Worm (Caenorhabditis elegans) whole organism, late embryonic: ENCODE results near the gene wsp-1.

Source experiments
- ama-1 ChIP-seq: fragments of 150-350 bp; optimal IDR thresholded peaks from 2 replicates; lab custom pipeline; 2014
- ceh-31 ChIP-seq: sonication (generic microtip); optimal IDR thresholded peaks from 2 replicates; lab custom pipeline; 2016; ENCODE audit warnings: missing genetic modification characterization, missing compliant biosample characterization
- lin-11 ChIP-seq: fragments of 200-800 bp; sonication (Bioruptor generic); optimal IDR thresholded peaks from 2 replicates; lab custom pipeline; 2018; ENCODE audit warnings: mild to moderate bottlenecking, missing genetic modification characterization, missing compliant biosample characterization
- pqm-1 ChIP-seq: sonication (generic microtip); optimal IDR thresholded peaks from 2 replicates; lab custom pipeline; 2016; ENCODE audit warnings: missing genetic modification characterization, missing compliant biosample characterization
- rnt-1 ChIP-seq: sonication (generic microtip); optimal IDR thresholded peaks from 2 replicates; lab custom pipeline; 2016; ENCODE audit warnings: missing genetic modification characterization, missing compliant biosample characterization
- tbx-7 ChIP-seq: sonication (generic microtip); optimal IDR thresholded peaks from 2 replicates; lab custom pipeline; 2016; ENCODE audit warnings: missing genotype, missing genetic modification characterization, missing compliant biosample characterization
- unc-55 ChIP-seq: sonication (generic microtip); optimal IDR thresholded peaks from 2 replicates; lab custom pipeline; 2017; ENCODE audit warnings: missing biosample characterization, missing genetic modification reagents, missing genetic modification characterization
- zip-5 ChIP-seq: sonication (generic microtip); optimal IDR thresholded peaks from 2 replicates; lab custom pipeline; 2016; ENCODE audit warnings: missing genetic modification characterization, missing compliant biosample characterization

ce11 chrIV:8210300-8210699 lies 11.5 kb upstream of the wsp-1 start, which contains the start of gene C07G1.6:
- TF ChIP-seq pqm-1 (no peak), unc-55 (no peak), tbx-7 (tag; lab: Kevin White, UChicago) (no peak), rnt-1 (tag; lab: Kevin White, UChicago) (no peak), lin-11 (tag; lab: Kevin White, UChicago) (no peak), ama-1 (no peak), zip-5 (no peak), ceh-31 (no peak)
